Fruit fly (Drosophila melanogaster): ENCODE results near the gene GatA.
A peak's percentile ranks its signal among the peaks of the same experiment; 100 is the strongest.

The GatA gene

dm6 chr3R:19073002-19073401 lies 44.3 kb upstream of the GatA start (continued):
- TF ChIP-seq CG8944 (GFP tag; optimal IDR thresholded peaks at IDR 0.05), result no peak
- TF ChIP-seq Aef1 (GFP tag; IDR thresholded peaks at IDR 0.05), result no peak
- TF ChIP-seq Med (GFP tag), result peak; percentile 77
- TF ChIP-seq CG5953 (GFP tag; IDR thresholded peaks at IDR 0.05), result no peak
- peak; percentile 44 for TF ChIP-seq CG30431 (GFP tag; optimal IDR thresholded peaks at IDR 0.05)
- TF ChIP-seq CG2129 (GFP tag; IDR thresholded peaks at IDR 0.05; ENCODE audit: partially characterized antibody), result no peak
- TF ChIP-seq CG7963 (GFP tag; IDR thresholded peaks at IDR 0.05; ENCODE audit: partially characterized antibody), result no peak
- no peak for TF ChIP-seq usp (GFP tag; optimal IDR thresholded peaks at IDR 0.05)
- no peak for TF ChIP-seq CG15479 (GFP tag; optimal IDR thresholded peaks at IDR 0.05)
- TF ChIP-seq GATAe (GFP tag; conservative IDR thresholded peaks at IDR 0.05), result no peak
- no peak for TF ChIP-seq shn (GFP tag; optimal IDR thresholded peaks at IDR 0.05)
- TF ChIP-seq CG6689 (GFP tag; IDR thresholded peaks at IDR 0.05), result peak; percentile 71
- no peak for TF ChIP-seq B-H2 (GFP tag; optimal IDR thresholded peaks at IDR 0.05)
- no peak for TF ChIP-seq TFAM (GFP tag; optimal IDR thresholded peaks at IDR 0.05)
- no peak for TF ChIP-seq grn (GFP tag; optimal IDR thresholded peaks at IDR 0.05)
- no peak for TF ChIP-seq CG7928 (GFP tag; optimal IDR thresholded peaks at IDR 0.05)
- TF ChIP-seq CG4282 (GFP tag; optimal IDR thresholded peaks at IDR 0.05), result no peak
- no peak for TF ChIP-seq Taf1 (GFP tag; IDR thresholded peaks at IDR 0.05)
- no peak for TF ChIP-seq B-H1 (GFP tag; IDR thresholded peaks at IDR 0.05)
- peak; percentile 16 for TF ChIP-seq Xbp1 (GFP tag; optimal IDR thresholded peaks at IDR 0.05)
- TF ChIP-seq nmo (GFP tag; optimal IDR thresholded peaks at IDR 0.05), result peak; percentile 86
- peak in 1 of 2 experiments; percentile 28 for TF ChIP-seq dpn (GFP tag; optimal IDR thresholded peaks at IDR 0.05)
- peak; percentile 27 for TF ChIP-seq kay (GFP tag; optimal IDR thresholded peaks at IDR 0.05)
- no peak for TF ChIP-seq CkIIα-i1 (GFP tag; IDR thresholded peaks at IDR 0.05)
- no peak for TF ChIP-seq gce (GFP tag; IDR thresholded peaks at IDR 0.05)
- no peak for TF ChIP-seq caup (GFP tag; optimal IDR thresholded peaks at IDR 0.05; ENCODE audit: severe bottlenecking)
- TF ChIP-seq CG12236 (GFP tag; optimal IDR thresholded peaks at IDR 0.05), result no peak
- TF ChIP-seq hbn (GFP tag; IDR thresholded peaks at IDR 0.05; ENCODE audit: partially characterized antibody), result no peak
- no peak for TF ChIP-seq CG10431 (GFP tag; optimal IDR thresholded peaks at IDR 0.05)
- TF ChIP-seq ac (GFP tag; optimal IDR thresholded peaks at IDR 0.05), result no peak
- no peak for TF ChIP-seq inv (GFP tag; IDR thresholded peaks at IDR 0.05; ENCODE audit: partially characterized antibody)
- TF ChIP-seq so (GFP tag; IDR thresholded peaks at IDR 0.05), result peak; percentile 55; the same call in 1 of the 3 replicates
- peak; percentile 79 for TF ChIP-seq CG31441 (GFP tag; IDR thresholded peaks at IDR 0.05)
- TF ChIP-seq CG7786 (GFP tag; optimal IDR thresholded peaks at IDR 0.05), result no peak
- TF ChIP-seq CG12219 (GFP tag; optimal IDR thresholded peaks at IDR 0.05), result peak; percentile 52
- peak; percentile 16 for TF ChIP-seq CG18599 (GFP tag; optimal IDR thresholded peaks at IDR 0.05)
- TF ChIP-seq CG11723 (GFP tag; optimal IDR thresholded peaks at IDR 0.05), result peak; percentile 42
- no peak for TF ChIP-seq tup (GFP tag; optimal IDR thresholded peaks at IDR 0.05)
- peak; percentile 32; the same call in 1 of the 3 replicates for TF ChIP-seq otp (GFP tag; IDR thresholded peaks at IDR 0.05)
- TF ChIP-seq wor (GFP tag; IDR thresholded peaks at IDR 0.05), result peak; percentile 52
- TF ChIP-seq crp (GFP tag; optimal IDR thresholded peaks at IDR 0.05), result no peak
- TF ChIP-seq salm (tag; optimal IDR thresholded peaks at IDR 0.05), result no peak
- TF ChIP-seq dmrt99B (tag; optimal IDR thresholded peaks at IDR 0.05), result peak; percentile 77
- TF ChIP-seq zfh2 (GFP tag; optimal IDR thresholded peaks at IDR 0.05), result no peak
- TF ChIP-seq amos (GFP tag; IDR thresholded peaks at IDR 0.05; ENCODE audit: partially characterized antibody), result no peak
- peak; percentile 15 for TF ChIP-seq Jarid2 (GFP tag; optimal IDR thresholded peaks at IDR 0.05)
- peak; percentile 51 for TF ChIP-seq CG30403 (GFP tag; optimal IDR thresholded peaks at IDR 0.05)
- no peak for TF ChIP-seq emc (GFP tag; optimal IDR thresholded peaks at IDR 0.05)
- no peak for TF ChIP-seq Hmr (GFP tag; optimal IDR thresholded peaks at IDR 0.05)
- TF ChIP-seq CG12104 (GFP tag; optimal IDR thresholded peaks at IDR 0.05), result no peak
- TF ChIP-seq Usf (GFP tag; optimal IDR thresholded peaks at IDR 0.05), result no peak
- TF ChIP-seq Hr39 (optimal IDR thresholded peaks at IDR 0.05), result no peak
